Worm (Caenorhabditis elegans) whole organism, L3 larva: ENCODE data around the gene T12B5.14.

Experiments
- egl-27 ChIP-seq: sonication (generic microtip); optimal IDR thresholded peaks from 4 replicates; lab custom pipeline; 2017; ENCODE audit warnings: missing biosample characterization, missing genetic modification reagents, missing genetic modification characterization
- hmg-11 ChIP-seq: sonication (generic microtip); optimal IDR thresholded peaks from 2 replicates; lab custom pipeline; 2016; ENCODE audit warnings: missing genetic modification characterization, missing compliant biosample characterization
- jun-1 ChIP-seq: fragments of 150-350 bp; optimal IDR thresholded peaks from 2 replicates; lab custom pipeline; 2014; ENCODE audit warnings: missing biosample characterization, missing genetic modification reagents, missing genetic modification characterization
- lin-39 ChIP-seq: fragments of 150-350 bp; optimal IDR thresholded peaks from 2 replicates; lab custom pipeline; 2018; ENCODE audit warnings: missing biosample characterization, missing genetic modification reagents, missing genetic modification characterization
- mdl-1 ChIP-seq: fragments of 150-350 bp; optimal IDR thresholded peaks from 2 replicates; lab custom pipeline; 2014; ENCODE audit warnings: missing biosample characterization, missing genetic modification characterization
- nfya-1 ChIP-seq: sonication (generic microtip); optimal IDR thresholded peaks from 2 replicates; lab custom pipeline; 2017; ENCODE audit warnings: missing genetic modification characterization, mild to moderate bottlenecking, missing compliant biosample characterization, antibody characterized with exemption, moderate library complexity; ENCODE audit not compliant: insufficient read depth
- nhr-11 ChIP-seq: fragments of 150-350 bp; optimal IDR thresholded peaks from 2 replicates; lab custom pipeline; 2014; ENCODE audit warnings: missing biosample characterization, missing genetic modification characterization
- nhr-28 ChIP-seq: fragments of 150-350 bp; optimal IDR thresholded peaks from 2 replicates; lab custom pipeline; 2014; ENCODE audit warnings: missing biosample characterization, missing genetic modification characterization
- tbx-2 ChIP-seq: sonication (generic microtip); optimal IDR thresholded peaks from 2 replicates; lab custom pipeline; 2016; ENCODE audit warnings: mild to moderate bottlenecking, missing genetic modification characterization, missing compliant biosample characterization
- zag-1 ChIP-seq: fragments of 150-350 bp; optimal IDR thresholded peaks from 2 replicates; lab custom pipeline; 2014; ENCODE audit warnings: missing biosample characterization, missing genetic modification characterization

ce11 chrIII:989558-989957, 34.9 kb downstream of the T12B5.14 start:
- no peak for TF ChIP-seq nhr-11 (tag; lab: Kevin White, UChicago)
- no peak for TF ChIP-seq tbx-2 (tag; lab: Kevin White, UChicago)
- TF ChIP-seq hmg-11 (tag; lab: Kevin White, UChicago) = no peak
- TF ChIP-seq nhr-28 (tag; lab: Kevin White, UChicago) = no peak
- no peak for TF ChIP-seq lin-39
- no peak for TF ChIP-seq egl-27 (tag; lab: Kevin White, UChicago)
- no peak for TF ChIP-seq mdl-1 (tag; lab: Kevin White, UChicago)
- no peak for TF ChIP-seq jun-1 (tag; lab: Kevin White, UChicago)
- TF ChIP-seq zag-1 (tag; lab: Kevin White, UChicago) = no peak
- no peak for TF ChIP-seq nfya-1 (tag; lab: Kevin White, UChicago)
